Worm (Caenorhabditis elegans): ENCODE results near the gene arrd-18.

The arrd-18 gene

ce11 chrV:3312067-3312666 is at the start of gene arrd-18 (continued):
- TF ChIP-seq elt-2 (tag; optimal IDR thresholded peaks at IDR 0.05) (no peak), ceh-8 (GFP tag; optimal IDR thresholded peaks at IDR 0.05) (no peak), hlh-4 (tag; optimal IDR thresholded peaks at IDR 0.05) (no peak), aly-2 (tag; optimal IDR thresholded peaks at IDR 0.05) (no peak), unc-98 (GFP tag; IDR thresholded peaks at IDR 0.05) (no peak), ces-1 (GFP tag; optimal IDR thresholded peaks at IDR 0.05) (no peak), dsc-1 (tag; optimal IDR thresholded peaks at IDR 0.05) (no peak), hlh-17 (GFP tag; optimal IDR thresholded peaks at IDR 0.05; ENCODE audit: borderline replicate concordance) (no peak), zag-1 (tag; optimal IDR thresholded peaks at IDR 0.05) (no peak), lin-15B (tag; optimal IDR thresholded peaks at IDR 0.05) (no peak), nhr-90 (tag; optimal IDR thresholded peaks at IDR 0.05; ENCODE audit: poor library complexity) (no peak), ceh-63 (GFP tag; optimal IDR thresholded peaks at IDR 0.05) (no peak), snu-23 (GFP tag; optimal IDR thresholded peaks at IDR 0.05) (peak; percentile 51), C34B4.2 (tag; optimal IDR thresholded peaks at IDR 0.05) (no peak), lin-35 (GFP tag; optimal IDR thresholded peaks at IDR 0.05) (no peak), blmp-1 (tag; optimal IDR thresholded peaks at IDR 0.05) (no peak), ama-1 (optimal IDR thresholded peaks at IDR 0.05) (no peak), nhr-237 (tag; optimal IDR thresholded peaks at IDR 0.05) (no peak), egl-13 (tag; optimal IDR thresholded peaks at IDR 0.05) (no peak), fkh-8 (tag; optimal IDR thresholded peaks at IDR 0.05) (peak; percentile 20), nhr-85 (tag) (peak; percentile 21), nhr-77 (tag; optimal IDR thresholded peaks at IDR 0.05) (no peak), hpl-2 (GFP tag; optimal IDR thresholded peaks at IDR 0.05) (no peak), isw-1 (GFP tag; IDR thresholded peaks at IDR 0.05) (no peak), fkh-4 (tag; optimal IDR thresholded peaks at IDR 0.05; ENCODE audit: borderline replicate concordance) (no peak), grh-1 (GFP tag; IDR thresholded peaks at IDR 0.05) (peak; percentile 32; the same call in 1 of the 2 replicates), tlp-1 (tag; optimal IDR thresholded peaks at IDR 0.05) (no peak), nhr-20 (tag; optimal IDR thresholded peaks at IDR 0.05) (peak; percentile 32), alr-1 (tag; optimal IDR thresholded peaks at IDR 0.05; ENCODE audit: borderline replicate concordance) (no peak), ceh-82 (tag; optimal IDR thresholded peaks at IDR 0.05) (no peak), tbx-2 (tag; optimal IDR thresholded peaks at IDR 0.05) (peak; percentile 10), nhr-47 (tag; optimal IDR thresholded peaks at IDR 0.05) (peak; percentile 18)

ce11 chrV:3361633-3362032 is 49.7 kb upstream of the arrd-18 start:
- TF ChIP-seq mab-9 (GFP tag; IDR thresholded peaks at IDR 0.05) (no peak), egl-13 (tag; optimal IDR thresholded peaks at IDR 0.05) (no peak), snu-23 (GFP tag; optimal IDR thresholded peaks at IDR 0.05) (no peak), lin-35 (GFP tag; optimal IDR thresholded peaks at IDR 0.05) (no peak), hpl-2 (GFP tag; optimal IDR thresholded peaks at IDR 0.05) (no peak), egl-27 (tag; optimal IDR thresholded peaks at IDR 0.05) (no peak), elt-2 (tag; optimal IDR thresholded peaks at IDR 0.05) (no peak), dsc-1 (tag; optimal IDR thresholded peaks at IDR 0.05) (no peak), C16A3.4 (tag; optimal IDR thresholded peaks at IDR 0.05) (no peak), irx-1 (tag; optimal IDR thresholded peaks at IDR 0.05) (no peak)

- TF ChIP-seq efl-3 (GFP tag; optimal IDR thresholded peaks at IDR 0.05) (no peak), fos-1 (tag; optimal IDR thresholded peaks at IDR 0.05) (no peak), elt-2 (tag; optimal IDR thresholded peaks at IDR 0.05) (no peak), unc-86 (tag; optimal IDR thresholded peaks at IDR 0.05) (no peak), isw-1 (GFP tag; IDR thresholded peaks at IDR 0.05) (no peak), nhr-19 (GFP tag; conservative IDR thresholded peaks at IDR 0.05) (no peak), swsn-7 (tag; optimal IDR thresholded peaks at IDR 0.05) (no peak)
These were observed 46.4 kb upstream of the arrd-18 start, which contains the start of gene C04E12.5 for ce11 chrV:3358267-3358666. Gene C04E12.5 (plus strand): TSS chrV:3358567.

Measured in whole organism, L1 larva.